Fruit fly (Drosophila melanogaster) S2 (cell line): ENCODE data around the gene CG2256.

Experiments used
- CG8478 ChIP-seq: fragments of >200 bp; optimal IDR thresholded peaks from 2 replicates; lab custom pipeline; 2018
- CTCF ChIP-seq, 2 experiments: fragments of >200 bp; optimal IDR thresholded peaks; 2 replicates each; lab custom pipeline; 2018

Gene CG2256

dm6 chrX:8087113-8087512, at the start of gene CG2256:
CG2256 (minus strand) TSS chrX:8087213.
- TF ChIP-seq CG8478 (lab: Kevin White, UChicago) = no peak
- no peak for TF ChIP-seq CTCF (optimal IDR thresholded peaks at IDR 0.05; lab: Kevin White, UChicago)

- TF ChIP-seq CG8478 (lab: Kevin White, UChicago) (no peak), CTCF (optimal IDR thresholded peaks at IDR 0.05; lab: Kevin White, UChicago) (no peak)
These were observed 48.4 kb upstream of the CG2256 start, which contains the start of the genes cyr and CG2120 for dm6 chrX:8135420-8135874. cyr (minus strand) TSS chrX:8135713. CG2120 (plus strand) TSS chrX:8135824.

dm6 chrX:8131693-8132313, 44.8 kb upstream of the CG2256 start, which contains the start of gene CG10958:
CG10958 (plus strand) TSS chrX:8132285.
- TF ChIP-seq CG8478 (lab: Kevin White, UChicago) = no peak
- TF ChIP-seq CTCF (optimal IDR thresholded peaks at IDR 0.05; lab: Kevin White, UChicago) = no peak

dm6 chrX:8129204-8129997, 42.4 kb upstream of the CG2256 start, which contains the start of gene CG2116:
CG2116 (plus strand) TSS chrX:8129812.
- TF ChIP-seq CG8478 (lab: Kevin White, UChicago) (no peak), CTCF (optimal IDR thresholded peaks at IDR 0.05; lab: Kevin White, UChicago) (no peak)

- TF ChIP-seq CG8478 (lab: Kevin White, UChicago) (no peak), CTCF (optimal IDR thresholded peaks at IDR 0.05; lab: Kevin White, UChicago) (no peak)
These were observed 41.1 kb upstream of the CG2256 start for dm6 chrX:8128133-8128532.

dm6 chrX:8126149-8126548, 39.1 kb upstream of the CG2256 start:
- TF ChIP-seq CTCF (optimal IDR thresholded peaks at IDR 0.05; lab: Kevin White, UChicago) = no peak
- no peak for TF ChIP-seq CG8478 (lab: Kevin White, UChicago)

DNA sequence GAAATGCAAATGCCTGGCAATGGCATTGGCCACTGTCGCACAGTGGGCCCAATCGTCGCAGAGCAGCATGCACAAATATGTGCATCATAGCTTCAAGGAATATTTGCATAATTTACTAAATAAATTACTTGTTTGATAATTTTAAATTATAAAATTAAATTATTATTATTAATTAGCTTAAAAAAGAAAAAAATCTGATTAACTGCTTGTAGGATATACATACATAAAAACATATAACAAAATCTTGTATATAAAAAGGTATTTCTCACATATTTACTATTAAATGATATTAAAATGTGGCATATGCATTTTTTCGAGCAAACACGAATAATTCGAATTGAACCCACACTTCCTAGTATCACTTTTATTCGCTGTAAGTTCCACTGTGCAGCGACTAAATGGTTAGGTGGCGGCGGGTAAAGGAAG, 38.2 kb upstream of the CG2256 start:
- no peak for TF ChIP-seq CTCF (optimal IDR thresholded peaks at IDR 0.05; lab: Kevin White, UChicago)
- no peak for TF ChIP-seq CG8478 (lab: Kevin White, UChicago)

- TF ChIP-seq CG8478 (lab: Kevin White, UChicago) (no peak), CTCF (optimal IDR thresholded peaks at IDR 0.05; lab: Kevin White, UChicago) (no peak)
These were observed 35.8 kb upstream of the CG2256 start for dm6 chrX:8122834-8123233.

- TF ChIP-seq CTCF (optimal IDR thresholded peaks at IDR 0.05; lab: Kevin White, UChicago) = no peak
- no peak for TF ChIP-seq CG8478 (lab: Kevin White, UChicago)
These were observed 33.9 kb upstream of the CG2256 start, which contains the start of gene CG2260 for dm6 chrX:8120939-8121338. CG2260 (minus strand) TSS chrX:8121147.

DNA sequence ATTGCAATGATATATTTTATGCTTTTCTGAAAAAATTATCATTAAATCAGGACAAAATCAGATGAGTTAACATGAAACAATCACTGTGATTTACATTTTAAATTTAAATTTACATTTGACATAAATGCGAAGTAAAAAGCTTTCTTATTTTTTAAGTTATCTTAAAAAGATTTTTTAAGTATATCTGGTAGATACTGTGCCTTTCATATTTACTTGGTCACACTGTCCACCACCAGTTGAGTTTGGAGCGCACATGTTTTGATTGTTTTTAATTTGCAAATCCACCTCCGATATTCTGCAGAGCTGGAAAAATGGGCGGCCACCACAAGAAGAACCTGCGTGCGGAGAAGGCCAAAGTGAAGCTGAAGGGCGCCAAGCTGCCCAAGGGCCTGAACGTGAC, 29.8 kb upstream of the CG2256 start, which contains the start of gene CG1575:
CG1575 (plus strand) TSS at position 200 of the 400 bp plus-strand sequence.
- TF ChIP-seq CTCF (optimal IDR thresholded peaks at IDR 0.05; lab: Kevin White, UChicago) = no peak
- TF ChIP-seq CG8478 (lab: Kevin White, UChicago) = no peak

DNA sequence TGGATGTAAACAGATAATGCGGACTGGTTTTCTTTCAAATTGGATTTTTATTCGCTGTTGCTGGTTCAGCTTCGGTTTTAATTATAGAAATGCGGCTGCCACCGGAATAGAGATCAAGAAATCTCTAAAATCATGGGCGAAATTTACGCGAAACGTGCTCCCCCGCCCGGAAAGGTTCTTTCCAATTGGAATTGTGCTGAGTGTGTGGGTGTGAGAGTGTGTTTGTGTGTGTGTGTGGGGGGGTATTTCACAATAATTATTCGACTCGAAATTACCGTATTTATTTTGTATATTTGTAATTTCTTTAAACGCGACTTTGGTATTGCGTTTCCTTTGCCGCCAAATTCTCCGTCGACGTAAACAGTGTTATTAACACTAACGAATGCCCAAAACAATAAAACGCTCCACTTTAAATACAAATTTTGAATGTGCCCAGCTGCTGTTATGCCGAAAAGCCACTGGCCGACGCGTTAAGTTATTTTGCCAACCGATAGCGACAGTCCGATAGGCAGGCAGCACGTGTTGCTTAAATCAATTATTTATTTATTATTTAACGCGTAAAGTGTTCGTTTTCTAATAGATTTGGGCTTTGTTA, 28.8 kb upstream of the CG2256 start, which contains the start of gene Gclc:
Gclc (minus strand) TSS at position 431 of the 595 bp plus-strand sequence.
- TF ChIP-seq CG8478 (lab: Kevin White, UChicago) (no peak), CTCF (optimal IDR thresholded peaks at IDR 0.05; lab: Kevin White, UChicago) (no peak)

dm6 chrX:8115343-8115676, 28.3 kb upstream of the CG2256 start:
- TF ChIP-seq CTCF (optimal IDR thresholded peaks at IDR 0.05; lab: Kevin White, UChicago) = no peak
- TF ChIP-seq CG8478 (lab: Kevin White, UChicago) = no peak

DNA sequence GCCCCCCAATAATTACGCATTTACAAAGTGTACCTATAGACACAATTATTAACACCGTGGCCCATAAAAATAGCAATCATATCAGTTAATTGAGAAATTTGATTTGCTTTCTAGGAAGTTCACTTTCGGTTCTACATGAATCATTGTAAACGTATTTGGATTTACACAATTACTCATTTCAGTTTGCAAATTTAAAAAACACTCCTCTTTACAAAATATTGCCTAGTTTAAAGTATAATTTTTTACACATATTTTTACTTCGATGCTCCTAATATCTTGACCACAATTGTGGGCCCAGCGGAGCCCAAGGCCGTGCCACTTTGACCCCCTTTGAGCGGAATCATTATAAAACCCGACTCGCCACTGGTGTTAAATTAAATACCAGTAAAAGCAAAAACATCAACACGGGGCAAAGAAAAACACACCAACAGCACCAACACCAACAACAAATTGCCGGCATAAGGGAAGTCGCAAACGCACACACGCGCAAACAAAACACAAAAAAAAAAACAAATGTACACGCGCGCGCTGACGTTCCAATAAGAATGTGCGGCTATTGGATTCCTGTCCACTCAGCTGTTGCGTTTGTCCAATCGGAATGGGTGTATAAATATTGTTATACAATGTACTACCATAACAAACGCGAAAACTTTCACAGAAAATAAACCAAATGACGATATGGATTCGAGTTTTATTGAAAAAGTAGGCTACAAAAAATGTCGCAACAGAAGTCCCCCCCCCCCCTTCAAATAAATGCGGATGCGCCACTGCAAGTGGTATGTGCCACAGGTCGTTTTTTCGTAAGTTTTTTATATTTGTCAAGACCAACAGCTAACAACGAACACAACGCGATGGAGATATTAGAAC, 27.7 kb upstream of the CG2256 start:
- no peak for TF ChIP-seq CG8478 (lab: Kevin White, UChicago)
- TF ChIP-seq CTCF (optimal IDR thresholded peaks at IDR 0.05; lab: Kevin White, UChicago) = no peak
